Worm (Caenorhabditis elegans): ENCODE measurements around the gene fem-2.

ce11 chrIII:638319-638718 lies 3.9 kb upstream of the fem-2 start, which contains the start of gene sbds-1:
- no peak for TF ChIP-seq nhr-237 (tag; optimal IDR thresholded peaks at IDR 0.05)
- TF ChIP-seq lin-13 (GFP tag; optimal IDR thresholded peaks at IDR 0.05) = no peak
- TF ChIP-seq egl-27 (tag; optimal IDR thresholded peaks at IDR 0.05) = no peak
- TF ChIP-seq ama-1 (optimal IDR thresholded peaks at IDR 0.05) = no peak
- TF ChIP-seq nhr-11 (tag; optimal IDR thresholded peaks at IDR 0.05) = no peak

Measured in whole organism, L4 larva.